Worm (Caenorhabditis elegans) whole organism, young adult: ENCODE data around the gene nhr-199.

Experiments used
- B0336.3 ChIP-seq: fragments of 200-800 bp; sonication (Bioruptor generic); IDR thresholded peaks from 2 replicates; pipeline ENCODE4 v1.3.6; 2022; ENCODE audit warnings: missing genetic modification characterization, missing compliant biosample characterization
- F10E7.11 ChIP-seq: sonication (generic microtip); optimal IDR thresholded peaks from 2 replicates; lab custom pipeline; 2017; ENCODE audit warnings: mild to moderate bottlenecking, missing genetic modification characterization, moderate library complexity, missing compliant biosample characterization
- F23B12.7 ChIP-seq: sonication (generic microtip); optimal IDR thresholded peaks from 2 replicates; lab custom pipeline; 2017; ENCODE audit warnings: missing genetic modification characterization, mild to moderate bottlenecking, missing compliant biosample characterization, antibody characterized with exemption, moderate library complexity; ENCODE audit not compliant: insufficient read depth
- F49E8.2 ChIP-seq: sonication (generic microtip); optimal IDR thresholded peaks from 3 replicates; lab custom pipeline; 2017; ENCODE audit warnings: missing genetic modification characterization, mild to moderate bottlenecking, missing compliant biosample characterization, antibody characterized with exemption, moderate library complexity; ENCODE audit not compliant: insufficient read depth
- F55B11.4 ChIP-seq: sonication (generic microtip); optimal IDR thresholded peaks from 2 replicates; lab custom pipeline; 2016; ENCODE audit warnings: missing compliant biosample characterization, missing genetic modification characterization, borderline replicate concordance; ENCODE audit not compliant: insufficient read depth
- Y53F4B.3 ChIP-seq: fragments of 200-800 bp; sonication (Bioruptor generic); IDR thresholded peaks from 2 replicates; pipeline ENCODE4 v1.3.6; 2022; ENCODE audit warnings: missing genetic modification reagents, missing genetic modification characterization, missing compliant biosample characterization
- akir-1 ChIP-seq: fragments of 200-800 bp; sonication (Bioruptor generic); optimal IDR thresholded peaks from 2 replicates; lab custom pipeline; 2018; ENCODE audit warnings: mild to moderate bottlenecking, missing genetic modification characterization, moderate library complexity, missing compliant biosample characterization
- ama-1 ChIP-seq, 3 experiments: fragments of 150-350 bp in 1 of 3; sonication (generic microtip) in 2 of 3; optimal IDR thresholded peaks; 2 replicates each; lab custom pipeline; 2014 to 2018; ENCODE audit warnings: missing biosample characterization in 2 of 3, missing genetic modification characterization in 2 of 3, missing genetic modification reagents in 2 of 3
- aptf-2 ChIP-seq: fragments of 200-800 bp; sonication (Bioruptor generic); conservative IDR thresholded peaks from 2 replicates; pipeline ENCODE4 v1.3.6; 2022; ENCODE audit warnings: missing genetic modification reagents, missing genetic modification characterization, missing compliant biosample characterization
- atf-7 ChIP-seq: sonication (generic microtip); optimal IDR thresholded peaks from 2 replicates; lab custom pipeline; 2017; ENCODE audit warnings: mild to moderate bottlenecking, missing genetic modification characterization, missing compliant biosample characterization
- athp-1 ChIP-seq: sonication (generic microtip); optimal IDR thresholded peaks from 2 replicates; lab custom pipeline; 2017; ENCODE audit warnings: mild to moderate bottlenecking, missing genetic modification characterization, missing compliant biosample characterization
- attf-5 ChIP-seq: fragments of 200-800 bp; sonication (Bioruptor generic); optimal IDR thresholded peaks from 2 replicates; lab custom pipeline; 2018; ENCODE audit warnings: mild to moderate bottlenecking, missing genetic modification characterization, missing compliant biosample characterization
- bed-1 ChIP-seq: fragments of 200-800 bp; sonication (Bioruptor generic); IDR thresholded peaks from 2 replicates; pipeline ENCODE4 v1.3.6; 2022; ENCODE audit warnings: missing genetic modification reagents, missing genetic modification characterization, missing compliant biosample characterization
- cebp-1 ChIP-seq, 2 experiments: fragments of 200-800 bp in 1 of 2; sonication (Bioruptor generic) in 1 of 2; sonication (generic microtip) in 1 of 2; IDR thresholded peaks in 1 of 2; optimal IDR thresholded peaks in 1 of 2; 2 replicates each; pipeline versions ENCODE4 v1.3.6 to Lab custom; 2017 to 2022; ENCODE audit warnings: missing compliant biosample characterization in 2 of 2, missing genetic modification characterization in 2 of 2, mild to moderate bottlenecking in 1 of 2, missing genetic modification reagents in 1 of 2, moderate library complexity in 1 of 2
- ceh-100 ChIP-seq: fragments of 200-800 bp; sonication (Bioruptor generic); IDR thresholded peaks from 2 replicates; pipeline ENCODE4 v1.3.6; 2022; ENCODE audit warnings: missing genetic modification reagents, missing genetic modification characterization, missing compliant biosample characterization
- ceh-40 ChIP-seq: fragments of 200-800 bp; sonication (Bioruptor generic); IDR thresholded peaks from 2 replicates; pipeline ENCODE4 v1.3.6; 2022; ENCODE audit warnings: missing genetic modification characterization, missing compliant biosample characterization
- chd-7 ChIP-seq: sonication (generic microtip); optimal IDR thresholded peaks from 2 replicates; lab custom pipeline; 2016; ENCODE audit warnings: mild to moderate bottlenecking, missing genetic modification characterization, moderate library complexity, missing compliant biosample characterization
- dpff-1 ChIP-seq: sonication (generic microtip); optimal IDR thresholded peaks from 2 replicates; lab custom pipeline; 2017; ENCODE audit warnings: mild to moderate bottlenecking, missing genetic modification characterization, missing compliant biosample characterization
- egl-44 ChIP-seq: fragments of 200-800 bp; sonication (Bioruptor generic); IDR thresholded peaks from 2 replicates; pipeline ENCODE4 v1.3.6; 2022; ENCODE audit warnings: missing genetic modification reagents, missing genetic modification characterization, missing compliant biosample characterization
- egrh-3 ChIP-seq: fragments of 200-800 bp; sonication (Bioruptor generic); IDR thresholded peaks from 2 replicates; pipeline ENCODE4 v1.3.6; 2022; ENCODE audit warnings: missing genetic modification reagents, missing genetic modification characterization, missing compliant biosample characterization
- gei-17 ChIP-seq: fragments of 200-800 bp; sonication (Bioruptor generic); optimal IDR thresholded peaks from 2 replicates; lab custom pipeline; 2018; ENCODE audit warnings: mild to moderate bottlenecking, missing genetic modification characterization, missing compliant biosample characterization
- hlh-26 ChIP-seq: fragments of 200-800 bp; sonication (Bioruptor generic); conservative IDR thresholded peaks from 2 replicates; pipeline ENCODE4 v1.3.6; 2022; ENCODE audit warnings: missing genetic modification reagents, missing genetic modification characterization, missing compliant biosample characterization
- let-526 ChIP-seq: fragments of 200-800 bp; sonication (Bioruptor generic); IDR thresholded peaks from 2 replicates; pipeline ENCODE4 v1.3.6; 2022; ENCODE audit warnings: missing genetic modification reagents, missing genetic modification characterization, missing compliant biosample characterization
- lir-1 ChIP-seq: fragments of 200-800 bp; sonication (Bioruptor generic); conservative IDR thresholded peaks from 2 replicates; pipeline ENCODE4 v1.3.6; 2022; ENCODE audit warnings: missing genetic modification reagents, missing genetic modification characterization, missing compliant biosample characterization
- lsl-1 ChIP-seq: fragments of 200-800 bp; sonication (Bioruptor generic); optimal IDR thresholded peaks from 2 replicates; lab custom pipeline; 2018; ENCODE audit warnings: mild to moderate bottlenecking, missing genetic modification characterization, moderate library complexity, missing compliant biosample characterization
- lsy-27 ChIP-seq: sonication (generic microtip); optimal IDR thresholded peaks from 2 replicates; lab custom pipeline; 2017; ENCODE audit warnings: missing genetic modification characterization, mild to moderate bottlenecking, missing compliant biosample characterization, antibody characterized with exemption, missing genotype, borderline replicate concordance; ENCODE audit not compliant: insufficient read depth
- madf-10 ChIP-seq: sonication (generic microtip); optimal IDR thresholded peaks from 2 replicates; lab custom pipeline; 2016; ENCODE audit warnings: mild to moderate bottlenecking, missing genetic modification characterization, missing compliant biosample characterization
- mes-4 ChIP-seq: sonication (generic microtip); optimal IDR thresholded peaks from 2 replicates; lab custom pipeline; 2016; ENCODE audit warnings: missing genotype, missing genetic modification characterization, missing compliant biosample characterization
- nfya-1 ChIP-seq: sonication (generic microtip); optimal IDR thresholded peaks from 2 replicates; lab custom pipeline; 2017; ENCODE audit warnings: antibody characterized with exemption, missing compliant biosample characterization, missing genetic modification characterization, borderline replicate concordance; ENCODE audit not compliant: insufficient read depth
- nhr-179 ChIP-seq: sonication (generic microtip); optimal IDR thresholded peaks from 2 replicates; lab custom pipeline; 2016; ENCODE audit warnings: mild to moderate bottlenecking, missing genetic modification characterization, missing compliant biosample characterization
- nhr-27 ChIP-seq: fragments of 200-800 bp; sonication (Bioruptor generic); optimal IDR thresholded peaks from 2 replicates; lab custom pipeline; 2018; ENCODE audit warnings: mild to moderate bottlenecking, missing genetic modification characterization, moderate library complexity, missing compliant biosample characterization
- rec-8 ChIP-seq, 2 experiments: sonication (generic microtip); optimal IDR thresholded peaks; 2 replicates each; lab custom pipeline; 2016; ENCODE audit warnings: mild to moderate bottlenecking in 2 of 2, missing genetic modification characterization in 2 of 2, missing genetic modification reagents in 2 of 2, missing genotype in 2 of 2, missing biosample characterization in 1 of 2, missing compliant biosample characterization in 1 of 2, moderate library complexity in 1 of 2
- sdz-38 ChIP-seq: sonication (generic microtip); optimal IDR thresholded peaks from 2 replicates; lab custom pipeline; 2016; ENCODE audit warnings: missing genotype, missing genetic modification characterization, missing compliant biosample characterization
- snpc-1.1 ChIP-seq: sonication (generic microtip); optimal IDR thresholded peaks from 2 replicates; lab custom pipeline; 2017; ENCODE audit warnings: missing genetic modification characterization, mild to moderate bottlenecking, missing compliant biosample characterization, antibody characterized with exemption, moderate library complexity, missing genotype, missing genetic modification reagents; ENCODE audit not compliant: insufficient read depth
- snpc-4 ChIP-seq, 5 experiments: fragments of 150-350 bp in 1 of 5; sonication (generic microtip) in 4 of 5; optimal IDR thresholded peaks; 2 replicates each; lab custom pipeline; 2014 to 2018; ENCODE audit warnings: missing genetic modification characterization in 5 of 5, missing biosample characterization in 3 of 5, antibody characterized with exemption in 2 of 5, mild to moderate bottlenecking in 2 of 5, missing compliant biosample characterization in 2 of 5, missing genotype in 2 of 5, moderate library complexity in 2 of 5, missing genetic modification reagents in 1 of 5
- tbp1 ChIP-seq: fragments of 200-800 bp; sonication (Bioruptor generic); optimal IDR thresholded peaks from 2 replicates; lab custom pipeline; 2018; ENCODE audit warnings: mild to moderate bottlenecking, missing genetic modification characterization, missing compliant biosample characterization
- unc-130 ChIP-seq: sonication (generic microtip); optimal IDR thresholded peaks from 2 replicates; lab custom pipeline; 2016; ENCODE audit warnings: missing genetic modification reagents, missing genetic modification characterization, missing compliant biosample characterization
- xnd-1 ChIP-seq: sonication (generic microtip); optimal IDR thresholded peaks from 2 replicates; lab custom pipeline; 2016; ENCODE audit warnings: missing genotype, missing genetic modification reagents, missing genetic modification characterization, missing compliant biosample characterization
- zim-3 ChIP-seq: sonication (generic microtip); optimal IDR thresholded peaks from 2 replicates; lab custom pipeline; 2017; ENCODE audit warnings: mild to moderate bottlenecking, missing genetic modification characterization, moderate library complexity, missing compliant biosample characterization
- ztf-28 ChIP-seq: fragments of 200-800 bp; sonication (Bioruptor generic); IDR thresholded peaks from 2 replicates; pipeline ENCODE4 v1.3.6; 2022; ENCODE audit warnings: missing genetic modification reagents, missing genetic modification characterization, missing compliant biosample characterization
- ztf-3 ChIP-seq: fragments of 200-800 bp; sonication (Bioruptor generic); optimal IDR thresholded peaks from 2 replicates; lab custom pipeline; 2018; ENCODE audit warnings: mild to moderate bottlenecking, missing genetic modification characterization, missing compliant biosample characterization
- ztf-6 ChIP-seq: fragments of 200-800 bp; sonication (Bioruptor generic); IDR thresholded peaks from 2 replicates; pipeline ENCODE4 v1.3.6; 2022; ENCODE audit warnings: missing genetic modification reagents, missing genetic modification characterization, missing compliant biosample characterization

The nhr-199 gene

ce11 chrV:15687660-15688059, 12.0 kb downstream of the nhr-199 start, which contains the start of gene nhr-197:
Gene nhr-197 (plus strand): TSS chrV:15687960.
- TF ChIP-seq F23B12.7 (no peak), mes-4 (tag; lab: Kevin White, UChicago) (no peak), nfya-1 (no peak), F10E7.11 (tag; lab: Kevin White, UChicago) (no peak), ztf-3 (GFP tag; lab: Kevin White, UChicago) (no peak), tbp1 (GFP tag; lab: Kevin White, UChicago) (no peak), rec-8 (tag; optimal IDR thresholded peaks at IDR 0.05; lab: Kevin White, UChicago) (no peak), zim-3 (tag; lab: Kevin White, UChicago) (no peak), sdz-38 (tag; lab: Kevin White, UChicago) (no peak), lir-1 (no peak), let-526 (GFP tag; lab: Robert Waterston, UW) (no peak), egrh-3 (GFP tag; lab: Robert Waterston, UW) (no peak), attf-5 (GFP tag; lab: Kevin White, UChicago) (no peak), bed-1 (no peak), cebp-1 (GFP tag; IDR thresholded peaks at IDR 0.05; lab: Robert Waterston, UW) (no peak), cebp-1 (tag; optimal IDR thresholded peaks at IDR 0.05; lab: Kevin White, UChicago) (no peak), lsl-1 (GFP tag; lab: Kevin White, UChicago) (no peak), chd-7 (tag; lab: Kevin White, UChicago) (no peak), nhr-27 (tag; lab: Kevin White, UChicago) (no peak), ama-1 (optimal IDR thresholded peaks at IDR 0.05; lab: Kevin White, UChicago) (no peak), ama-1 (GFP tag; optimal IDR thresholded peaks at IDR 0.05; lab: Kevin White, UChicago) (no peak), nhr-179 (tag; lab: Kevin White, UChicago) (no peak)

- no peak for TF ChIP-seq B0336.3 (GFP tag; lab: Robert Waterston, UW)
- no peak for TF ChIP-seq akir-1 (GFP tag; lab: Kevin White, UChicago)
- no peak for TF ChIP-seq ztf-28 (GFP tag; lab: Robert Waterston, UW)
- TF ChIP-seq Y53F4B.3 (GFP tag; lab: Robert Waterston, UW), result no peak
- no peak for TF ChIP-seq egl-44 (GFP tag; lab: Robert Waterston, UW)
Measured at ce11 chrV:15685599-15685998, 14.1 kb downstream of the nhr-199 start, which contains the start of gene nhr-196. Gene nhr-196 (plus strand): TSS chrV:15685716.

- no peak for TF ChIP-seq gei-17 (GFP tag; lab: Kevin White, UChicago)
- TF ChIP-seq athp-1 (tag; lab: Kevin White, UChicago), result no peak
- TF ChIP-seq F55B11.4 (tag; lab: Kevin White, UChicago), result no peak
- no peak for TF ChIP-seq hlh-26
- TF ChIP-seq aptf-2 (GFP tag; lab: Robert Waterston, UW), result no peak
- no peak for TF ChIP-seq atf-7 (tag; lab: Kevin White, UChicago)
- TF ChIP-seq snpc-1.1, result no peak
- no peak for TF ChIP-seq madf-10 (tag; lab: Kevin White, UChicago)
- no peak for TF ChIP-seq snpc-4 (GFP tag; optimal IDR thresholded peaks at IDR 0.05; lab: Kevin White, UChicago)
- no peak for TF ChIP-seq snpc-4 (tag; optimal IDR thresholded peaks at IDR 0.05; lab: Kevin White, UChicago)
- TF ChIP-seq nhr-27 (tag; lab: Kevin White, UChicago), result no peak
- TF ChIP-seq xnd-1 (tag; lab: Kevin White, UChicago), result no peak
- no peak for TF ChIP-seq unc-130 (GFP tag; lab: Kevin White, UChicago)
- TF ChIP-seq ceh-40 (GFP tag; lab: Robert Waterston, UW), result no peak
- no peak for TF ChIP-seq F49E8.2 (tag; lab: Kevin White, UChicago)
- no peak for TF ChIP-seq ceh-100
- TF ChIP-seq lsy-27 (tag; lab: Kevin White, UChicago), result no peak
- TF ChIP-seq ztf-6 (GFP tag; lab: Robert Waterston, UW), result no peak
- TF ChIP-seq dpff-1 (tag; lab: Kevin White, UChicago), result no peak
- no peak for TF ChIP-seq nfya-1
Measured at ce11 chrV:15677222-15677621, 22.5 kb downstream of the nhr-199 start, which contains the start of gene nhr-52. Gene nhr-52 (plus strand): TSS chrV:15677522.
